Worm (Caenorhabditis elegans): ENCODE results near the gene mrpl-11.
A peak's percentile ranks its signal among the peaks of the same experiment; 100 is the strongest.

Gene mrpl-11

ce11 chrIII:8700289-8700957 is 17.0 kb upstream of the mrpl-11 start, which contains the start of the genes sdz-1 and vps-33.1 (continued):
- TF ChIP-seq nhr-90 (tag; optimal IDR thresholded peaks at IDR 0.05) (no peak), efl-1 (GFP tag; optimal IDR thresholded peaks at IDR 0.05) (peak; percentile 41), nfyb-1 (GFP tag; IDR thresholded peaks at IDR 0.05) (no peak), B0035.1 (tag; optimal IDR thresholded peaks at IDR 0.05) (no peak), T07F8.4 (tag; optimal IDR thresholded peaks at IDR 0.05) (no peak), ztf-26 (tag; optimal IDR thresholded peaks at IDR 0.05) (no peak), attf-3 (GFP tag; conservative IDR thresholded peaks at IDR 0.05) (no peak)

ce11 chrIII:8704765-8705164 is 12.7 kb upstream of the mrpl-11 start, which contains the start of gene B0303.16:
TSS of gene B0303.16 (plus strand) at chrIII:8705065.
- TF ChIP-seq pbrm-1 (GFP tag; IDR thresholded peaks at IDR 0.05), result no peak
- no peak for TF ChIP-seq nhr-27 (tag; optimal IDR thresholded peaks at IDR 0.05)

ce11 chrIII:8709735-8710134 is 7.7 kb upstream of the mrpl-11 start:
- no peak for TF ChIP-seq mel-28 (tag; optimal IDR thresholded peaks at IDR 0.05; ENCODE audit: borderline replicate concordance)
- TF ChIP-seq lsl-1 (GFP tag; optimal IDR thresholded peaks at IDR 0.05), result no peak
- no peak for TF ChIP-seq F49E8.2 (tag; optimal IDR thresholded peaks at IDR 0.05; ENCODE audit: insufficient read depth)
- no peak for TF ChIP-seq unc-62 (GFP tag; optimal IDR thresholded peaks at IDR 0.05)
- TF ChIP-seq F57C9.4 (tag; optimal IDR thresholded peaks at IDR 0.05), result no peak
- TF ChIP-seq tbp1 (GFP tag; optimal IDR thresholded peaks at IDR 0.05), result no peak
- TF ChIP-seq attf-6 (GFP tag; IDR thresholded peaks at IDR 0.05), result no peak
- TF ChIP-seq ztf-6 (GFP tag; IDR thresholded peaks at IDR 0.05), result no peak
- no peak for TF ChIP-seq xnd-1 (tag; optimal IDR thresholded peaks at IDR 0.05)
- no peak for TF ChIP-seq lin-40 (tag; optimal IDR thresholded peaks at IDR 0.05)
- TF ChIP-seq ztf-22 (GFP tag; optimal IDR thresholded peaks at IDR 0.05), result no peak
- TF ChIP-seq nfyb-1 (GFP tag; IDR thresholded peaks at IDR 0.05), result no peak
- TF ChIP-seq nhr-90 (tag; optimal IDR thresholded peaks at IDR 0.05), result no peak
- TF ChIP-seq let-526 (GFP tag; IDR thresholded peaks at IDR 0.05), result no peak
- no peak for TF ChIP-seq lsy-27 (tag; optimal IDR thresholded peaks at IDR 0.05; ENCODE audit: borderline replicate concordance, insufficient read depth)
- TF ChIP-seq egrh-3 (GFP tag; IDR thresholded peaks at IDR 0.05), result no peak
- no peak for TF ChIP-seq atf-7 (tag; optimal IDR thresholded peaks at IDR 0.05)
- no peak for TF ChIP-seq F57A8.1 (GFP tag; optimal IDR thresholded peaks at IDR 0.05)
- no peak for TF ChIP-seq ztf-25 (GFP tag; IDR thresholded peaks at IDR 0.05)
- TF ChIP-seq B0261.1 (tag; optimal IDR thresholded peaks at IDR 0.05), result no peak

ce11 chrIII:8710310-8710709 is 7.1 kb upstream of the mrpl-11 start, which contains the start of gene B0303.11:
TSS of gene B0303.11 (minus strand) at chrIII:8710410.
- TF ChIP-seq pbrm-1 (GFP tag; IDR thresholded peaks at IDR 0.05) (no peak), T07F8.4 (tag; optimal IDR thresholded peaks at IDR 0.05) (no peak), nhr-179 (tag; optimal IDR thresholded peaks at IDR 0.05) (no peak), snpc-1.1 (tag; optimal IDR thresholded peaks at IDR 0.05; ENCODE audit: insufficient read depth) (no peak), B0336.3 (GFP tag; IDR thresholded peaks at IDR 0.05) (no peak), ztf-18 (tag; optimal IDR thresholded peaks at IDR 0.05) (no peak), him-1 (tag; optimal IDR thresholded peaks at IDR 0.05) (no peak), nhr-80 (tag; optimal IDR thresholded peaks at IDR 0.05) (no peak), attf-5 (GFP tag; optimal IDR thresholded peaks at IDR 0.05) (no peak)
